Fruit fly (Drosophila melanogaster) S2 (cell line): ENCODE results near the gene Nelf-A.

Experiments
- CG8478 ChIP-seq: fragments of >200 bp; optimal IDR thresholded peaks from 2 replicates; lab custom pipeline; 2018
- CTCF ChIP-seq, 2 experiments: fragments of >200 bp; optimal IDR thresholded peaks; 2 replicates each; lab custom pipeline; 2018

DNA sequence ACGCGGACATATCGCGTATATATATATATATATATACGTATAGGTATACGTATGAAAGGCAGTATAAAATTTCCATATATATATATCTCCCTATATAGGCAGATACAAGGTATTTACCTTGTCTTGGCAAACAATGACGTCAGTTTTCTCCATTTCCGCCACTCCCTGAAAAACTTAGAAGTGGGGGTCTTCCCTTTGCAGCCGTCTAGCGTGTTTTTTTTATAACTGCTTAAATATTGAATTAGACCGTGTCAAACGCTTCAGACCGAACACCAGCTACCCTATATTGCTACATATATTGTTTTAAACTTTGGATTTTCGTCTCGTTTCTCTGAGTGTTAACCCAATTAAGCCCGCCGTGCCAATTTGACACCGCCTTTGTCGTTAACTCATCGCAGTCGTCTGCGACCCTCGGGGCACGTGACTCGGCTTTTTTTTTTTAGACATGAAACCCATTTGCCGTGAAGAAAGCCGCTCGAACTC is 46.8 kb upstream of the Nelf-A start:
- TF ChIP-seq CG8478 (lab: Kevin White, UChicago): no peak
- TF ChIP-seq CTCF (optimal IDR thresholded peaks at IDR 0.05; lab: Kevin White, UChicago): no peak
